Worm (Caenorhabditis elegans) whole organism, young adult: Measurements from ENCODE around the gene rps-16.
"Not testable (repeated sequence)": the region's sequence is repeated elsewhere in the genome, so short reads cannot be mapped to it uniquely, and the experiment has no call there.

ENCODE experiments used
- Y79H2A.3 ChIP-seq: fragments of 200-800 bp; sonication (Bioruptor generic); conservative IDR thresholded peaks from 2 replicates; pipeline ENCODE4 v1.3.6; 2022; ENCODE audit warnings: missing genetic modification reagents, missing genetic modification characterization, missing compliant biosample characterization
- lin-26 ChIP-seq: fragments of 200-800 bp; sonication (Bioruptor generic); IDR thresholded peaks from 2 replicates; pipeline ENCODE4 v1.3.6; 2022; ENCODE audit warnings: missing genetic modification reagents, missing genetic modification characterization, missing compliant biosample characterization
- snpc-1.1 ChIP-seq: sonication (generic microtip); optimal IDR thresholded peaks from 2 replicates; lab custom pipeline; 2017; ENCODE audit warnings: missing genetic modification characterization, mild to moderate bottlenecking, missing compliant biosample characterization, antibody characterized with exemption, moderate library complexity, missing genotype, missing genetic modification reagents; ENCODE audit not compliant: insufficient read depth
- unc-62 ChIP-seq: fragments of 150-350 bp; optimal IDR thresholded peaks from 2 replicates; lab custom pipeline; 2014; ENCODE audit warnings: missing biosample characterization, missing genetic modification reagents, missing genetic modification characterization
- zim-3 ChIP-seq: sonication (generic microtip); optimal IDR thresholded peaks from 2 replicates; lab custom pipeline; 2017; ENCODE audit warnings: mild to moderate bottlenecking, missing genetic modification characterization, moderate library complexity, missing compliant biosample characterization

ce11 chrV:15036769-15037168 lies 36.4 kb upstream of the rps-16 start, which contains the start of gene melo-3:
- TF ChIP-seq zim-3; Y79H2A.3 (GFP tag; lab: Robert Waterston, UW); lin-26 (GFP tag; lab: Robert Waterston, UW); snpc-1.1 (tag; lab: Kevin White, UChicago); unc-62 (GFP tag; lab: Kevin White, UChicago): not testable (repeated sequence)
